Worm (Caenorhabditis elegans): ENCODE results near the gene nmy-3.

DNA sequence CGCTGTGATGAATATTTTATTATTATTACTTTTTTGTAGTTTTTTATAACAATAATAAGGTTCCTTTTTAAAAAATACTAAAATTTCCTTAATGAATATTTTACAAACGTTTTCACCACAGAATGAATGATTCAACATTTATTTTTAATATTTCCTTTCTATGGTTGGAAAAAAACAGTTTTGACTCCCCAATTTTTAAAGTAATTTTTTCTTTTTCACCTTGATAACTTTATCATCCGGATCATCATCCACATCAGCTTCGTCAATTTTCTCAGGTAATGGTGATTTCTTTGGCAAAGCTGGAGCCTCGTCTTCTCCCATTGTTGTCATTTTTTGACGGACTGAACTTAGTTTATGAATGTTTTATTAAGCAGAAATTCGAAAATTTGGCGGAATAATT is 30.6 kb upstream of the nmy-3 start, which contains the start of gene rab-28:
- TF ChIP-seq elt-2 (tag; optimal IDR thresholded peaks at IDR 0.05) (no peak), tbx-2 (tag; optimal IDR thresholded peaks at IDR 0.05) (no peak), pag-3 (tag; optimal IDR thresholded peaks at IDR 0.05; ENCODE audit: borderline replicate concordance) (no peak), unc-3 (GFP tag; conservative IDR thresholded peaks at IDR 0.05) (no peak), unc-3 (tag; optimal IDR thresholded peaks at IDR 0.05) (no peak), hlh-13 (GFP tag; optimal IDR thresholded peaks at IDR 0.05) (no peak), ama-1 (optimal IDR thresholded peaks at IDR 0.05) (no peak), F13H6.1 (tag; optimal IDR thresholded peaks at IDR 0.05) (no peak)
